Fruit fly (Drosophila melanogaster) whole organism, larva: ENCODE results near the gene CG13358.

Source experiments
- noc ChIP-seq: fragments of 200-800 bp; sonication (Bioruptor generic); optimal IDR thresholded peaks from 3 replicates; lab custom pipeline; 2019; ENCODE audit warnings: missing biosample characterization, mild to moderate bottlenecking, missing genetic modification characterization, moderate library complexity

The CG13358 gene

dm6 chrX:784456-784855, 20.3 kb downstream of the CG13358 start, which contains the start of gene tw:
Gene tw, plus strand, starts transcription at chrX:784746.
- no peak for TF ChIP-seq noc (tag; lab: Kevin White, UChicago)

dm6 chrX:779344-779743, 25.4 kb downstream of the CG13358 start:
- no peak for TF ChIP-seq noc (tag; lab: Kevin White, UChicago)

- TF ChIP-seq noc (tag; lab: Kevin White, UChicago) = no peak
Measured at dm6 chrX:775184-775583, 29.5 kb downstream of the CG13358 start.

dm6 chrX:774160-774700, 30.5 kb downstream of the CG13358 start:
- TF ChIP-seq noc (tag; lab: Kevin White, UChicago) = no peak

- no peak for TF ChIP-seq noc (tag; lab: Kevin White, UChicago)
Measured at dm6 chrX:772305-772986, 32.3 kb downstream of the CG13358 start.

- no peak for TF ChIP-seq noc (tag; lab: Kevin White, UChicago)
Measured at dm6 chrX:771431-772064, 33.2 kb downstream of the CG13358 start.

- no peak for TF ChIP-seq noc (tag; lab: Kevin White, UChicago)
Measured at dm6 chrX:769639-770124, 35.0 kb downstream of the CG13358 start, which contains the start of gene fz3. Gene fz3, plus strand, starts transcription at chrX:769945.

dm6 chrX:768480-769123, 36.1 kb downstream of the CG13358 start:
- no peak for TF ChIP-seq noc (tag; lab: Kevin White, UChicago)

- peak; percentile 13 for TF ChIP-seq noc (tag; lab: Kevin White, UChicago)
Measured at dm6 chrX:767928-768327, 36.8 kb downstream of the CG13358 start.

- TF ChIP-seq noc (tag; lab: Kevin White, UChicago) = no peak
Measured at dm6 chrX:766094-766493, 38.6 kb downstream of the CG13358 start.

dm6 chrX:765039-765508, 39.6 kb downstream of the CG13358 start, which contains the start of gene RpL22:
Gene RpL22, minus strand, starts transcription at chrX:765130.
- peak; percentile 68 for TF ChIP-seq noc (tag; lab: Kevin White, UChicago)

dm6 chrX:762047-762446, 42.7 kb downstream of the CG13358 start:
- no peak for TF ChIP-seq noc (tag; lab: Kevin White, UChicago)

dm6 chrX:758892-759621, 45.7 kb downstream of the CG13358 start, which contains the start of gene CG5273:
Gene CG5273, plus strand, starts transcription at chrX:759594.
- TF ChIP-seq noc (tag; lab: Kevin White, UChicago) = peak; percentile 12

- no peak for TF ChIP-seq noc (tag; lab: Kevin White, UChicago)
Measured at dm6 chrX:756856-757255, 47.9 kb downstream of the CG13358 start.
